Fruit fly (Drosophila melanogaster): Measurements from ENCODE around the gene CG42354.
A peak's percentile ranks its signal among the peaks of the same experiment; 100 is the strongest.

The CG42354 gene

dm6 chrX:16092614-16093280, 12.0 kb downstream of the CG42354 start (continued):
- TF ChIP-seq CG6683 (GFP tag; optimal IDR thresholded peaks at IDR 0.05) (no peak), CG16815 (GFP tag; optimal IDR thresholded peaks at IDR 0.05) (no peak), psq (GFP tag; optimal IDR thresholded peaks at IDR 0.05) (no peak), Sox102F (GFP tag; optimal IDR thresholded peaks at IDR 0.05) (no peak), Atf6 (GFP tag; IDR thresholded peaks at IDR 0.05) (no peak), corto (GFP tag; optimal IDR thresholded peaks at IDR 0.05) (no peak), CG15514 (GFP tag; optimal IDR thresholded peaks at IDR 0.05) (no peak), tio (GFP tag; optimal IDR thresholded peaks at IDR 0.05) (no peak), CG30403 (GFP tag; optimal IDR thresholded peaks at IDR 0.05) (no peak), HHEX (GFP tag; optimal IDR thresholded peaks at IDR 0.05) (no peak), CG5953 (GFP tag; IDR thresholded peaks at IDR 0.05) (no peak), Hr78 (GFP tag; optimal IDR thresholded peaks at IDR 0.05) (peak in 1 of 2 experiments; percentile 99), Poxn (GFP tag; IDR thresholded peaks at IDR 0.05) (no peak), CG10321 (GFP tag; IDR thresholded peaks at IDR 0.05) (no peak), h (optimal IDR thresholded peaks at IDR 0.05) (no peak), amos (GFP tag; IDR thresholded peaks at IDR 0.05; ENCODE audit: partially characterized antibody) (no peak), B-H1 (GFP tag; IDR thresholded peaks at IDR 0.05) (no peak), CG14710 (tag; optimal IDR thresholded peaks at IDR 0.05) (no peak), tll (GFP tag; optimal IDR thresholded peaks at IDR 0.05) (no peak), CG1233 (GFP tag; optimal IDR thresholded peaks at IDR 0.05) (no peak), gro (GFP tag; optimal IDR thresholded peaks at IDR 0.05) (no peak), ham (GFP tag; IDR thresholded peaks at IDR 0.05) (no peak), CG33213 (GFP tag; optimal IDR thresholded peaks at IDR 0.05) (no peak), CG4404 (GFP tag; IDR thresholded peaks at IDR 0.05) (no peak), CG10209 (GFP tag; optimal IDR thresholded peaks at IDR 0.05) (no peak), CG2199 (GFP tag; IDR thresholded peaks at IDR 0.05) (no peak), Opbp (GFP tag; IDR thresholded peaks at IDR 0.05; ENCODE audit: partially characterized antibody) (no peak), stc (GFP tag; IDR thresholded peaks at IDR 0.05) (no peak), Mes4 (GFP tag; optimal IDR thresholded peaks at IDR 0.05) (no peak), CG32767 (GFP tag; IDR thresholded peaks at IDR 0.05) (no peak), repo (GFP tag; optimal IDR thresholded peaks at IDR 0.05) (no peak), kni (GFP tag; optimal IDR thresholded peaks at IDR 0.05) (peak; percentile 63), jigr1 (GFP tag; IDR thresholded peaks at IDR 0.05) (no peak), CG18599 (GFP tag; optimal IDR thresholded peaks at IDR 0.05) (peak; percentile 38), CG13424 (tag; optimal IDR thresholded peaks at IDR 0.05) (no peak), sna (GFP tag; IDR thresholded peaks at IDR 0.05; ENCODE audit: partially characterized antibody) (no peak), lola (GFP tag; optimal IDR thresholded peaks at IDR 0.05) (no peak), CG8924 (tag; optimal IDR thresholded peaks at IDR 0.05) (no peak), kah (GFP tag; optimal IDR thresholded peaks at IDR 0.05) (no peak), CG14050 (GFP tag; IDR thresholded peaks at IDR 0.05) (no peak), Oaz (GFP tag; IDR thresholded peaks at IDR 0.05) (no peak), dmrt11E (tag; optimal IDR thresholded peaks at IDR 0.05) (no peak), Lhr (GFP tag; optimal IDR thresholded peaks at IDR 0.05) (no peak), TFAM (GFP tag; optimal IDR thresholded peaks at IDR 0.05) (no peak), CG14965 (GFP tag; optimal IDR thresholded peaks at IDR 0.05; ENCODE audit: borderline replicate concordance) (no peak), CG3163 (GFP tag; optimal IDR thresholded peaks at IDR 0.05) (no peak), sens (GFP tag) (peak; percentile 62), sisA (GFP tag; IDR thresholded peaks at IDR 0.05) (no peak), trem (tag; optimal IDR thresholded peaks at IDR 0.05) (peak; percentile 3), CG15269 (tag; optimal IDR thresholded peaks at IDR 0.05) (no peak)
